Fruit fly (Drosophila melanogaster) whole organism, embryonic: Measurements from ENCODE around the gene HP1c.
A peak's percentile ranks its signal among the peaks of the same experiment; 100 is the strongest.

Experiments
- B-H1 ChIP-seq: fragments of 200-800 bp; sonication (Bioruptor generic); IDR thresholded peaks from 3 replicates; pipeline ENCODE4 v1.3.6; 2022; ENCODE audit warnings: missing biosample characterization, missing genetic modification characterization
- Bdp1 ChIP-seq: fragments of 200-800 bp; sonication (Bioruptor generic); optimal IDR thresholded peaks from 3 replicates; lab custom pipeline; 2016; ENCODE audit warnings: missing biosample characterization, missing genetic modification characterization
- CG11247 ChIP-seq: fragments of 200-800 bp; sonication (Bioruptor generic); IDR thresholded peaks from 2 replicates; pipeline ENCODE4 v1.3.6; 2022; ENCODE audit warnings: missing biosample characterization, missing genetic modification characterization
- CG12299 ChIP-seq: fragments of 200-800 bp; sonication (Bioruptor generic); optimal IDR thresholded peaks from 2 replicates; lab custom pipeline; 2018; ENCODE audit warnings: missing biosample characterization, mild to moderate bottlenecking, missing genetic modification characterization
- CG12391 ChIP-seq: fragments of 200-800 bp; sonication (Bioruptor generic); optimal IDR thresholded peaks from 3 replicates; lab custom pipeline; 2018; ENCODE audit warnings: missing biosample characterization, mild to moderate bottlenecking, missing genetic modification characterization, moderate library complexity
- CG13296 ChIP-seq: fragments of 200-800 bp; sonication (Bioruptor generic); optimal IDR thresholded peaks from 3 replicates; lab custom pipeline; 2018; ENCODE audit warnings: missing biosample characterization, mild to moderate bottlenecking, missing genetic modification characterization
- CG13775 ChIP-seq: fragments of 200-800 bp; sonication (Bioruptor generic); optimal IDR thresholded peaks from 3 replicates; lab custom pipeline; 2017; ENCODE audit warnings: missing biosample characterization, mild to moderate bottlenecking, missing genetic modification characterization
- CG14441 ChIP-seq: fragments of 200-800 bp; sonication (Bioruptor generic); IDR thresholded peaks from 2 replicates; pipeline ENCODE4 v1.3.6; 2022; ENCODE audit warnings: missing biosample characterization, missing genetic modification characterization
- CG15514 ChIP-seq: fragments of 200-800 bp; sonication (Bioruptor generic); optimal IDR thresholded peaks from 3 replicates; lab custom pipeline; 2017; ENCODE audit warnings: missing biosample characterization, missing genetic modification characterization, mild to moderate bottlenecking, moderate library complexity, missing genetic modification reagents
- CG17328 ChIP-seq: fragments of 200-800 bp; sonication (Bioruptor generic); IDR thresholded peaks from 2 replicates; pipeline ENCODE4 v1.3.6; 2022; ENCODE audit warnings: missing biosample characterization, missing genetic modification characterization
- CG17568 ChIP-seq: fragments of 200-800 bp; sonication (Bioruptor generic); optimal IDR thresholded peaks from 2 replicates; lab custom pipeline; 2018; ENCODE audit warnings: missing biosample characterization, mild to moderate bottlenecking, missing genetic modification characterization, moderate library complexity
- CG17802 ChIP-seq: fragments of 200-800 bp; sonication (Bioruptor generic); optimal IDR thresholded peaks from 2 replicates; lab custom pipeline; 2018; ENCODE audit warnings: missing biosample characterization, mild to moderate bottlenecking, missing genetic modification characterization, moderate library complexity
- CG18599 ChIP-seq: fragments of 200-800 bp; sonication (Bioruptor generic); optimal IDR thresholded peaks from 3 replicates; lab custom pipeline; 2017; ENCODE audit warnings: missing biosample characterization, missing genetic modification characterization, mild to moderate bottlenecking, moderate library complexity, missing genetic modification reagents
- CG2889 ChIP-seq: fragments of 200-800 bp; sonication (Bioruptor generic); IDR thresholded peaks from 3 replicates; pipeline ENCODE4 v1.3.6; 2022; ENCODE audit warnings: missing biosample characterization, missing genetic modification characterization
- CG34422 ChIP-seq: fragments of 200-800 bp; sonication (Bioruptor generic); IDR thresholded peaks from 3 replicates; pipeline ENCODE4 v1.3.6; 2022; ENCODE audit warnings: missing biosample characterization, missing genetic modification characterization
- CG4404 ChIP-seq: fragments of 200-800 bp; sonication (Bioruptor generic); IDR thresholded peaks from 2 replicates; pipeline ENCODE4 v1.3.6; 2022; ENCODE audit warnings: missing biosample characterization, missing genetic modification characterization
- CG6272 ChIP-seq: fragments of 200-800 bp; sonication (Bioruptor generic); IDR thresholded peaks from 2 replicates; pipeline ENCODE4 v1.3.6; 2022; ENCODE audit warnings: missing biosample characterization, missing genetic modification characterization
- CG8089 ChIP-seq: fragments of 200-800 bp; sonication (Bioruptor generic); optimal IDR thresholded peaks from 3 replicates; lab custom pipeline; 2016; ENCODE audit warnings: missing biosample characterization, missing genetic modification characterization
- CG8290 ChIP-seq, 3 experiments: fragments of 200-800 bp; sonication (Bioruptor generic); optimal IDR thresholded peaks; 2 replicates each; lab custom pipeline; 2016 to 2019; ENCODE audit warnings: missing biosample characterization in 3 of 3, missing genetic modification characterization in 3 of 3, mild to moderate bottlenecking in 2 of 3, moderate library complexity in 1 of 3
- CG8359 ChIP-seq: fragments of 200-800 bp; sonication (Bioruptor generic); optimal IDR thresholded peaks from 2 replicates; lab custom pipeline; 2017; ENCODE audit warnings: missing biosample characterization, mild to moderate bottlenecking, missing genetic modification characterization, borderline replicate concordance
- CG8944 ChIP-seq: fragments of 200-800 bp; sonication (Bioruptor generic); optimal IDR thresholded peaks from 3 replicates; lab custom pipeline; 2016; ENCODE audit warnings: missing biosample characterization, missing genetic modification characterization
- CG9797 ChIP-seq: fragments of 200-800 bp; sonication (Bioruptor generic); optimal IDR thresholded peaks from 3 replicates; lab custom pipeline; 2018; ENCODE audit warnings: missing biosample characterization, mild to moderate bottlenecking, missing genetic modification characterization
- CkIIα-i1 ChIP-seq: fragments of 200-800 bp; sonication (Bioruptor generic); IDR thresholded peaks from 2 replicates; pipeline ENCODE4 v1.3.6; 2022; ENCODE audit warnings: missing biosample characterization, missing genetic modification characterization
- CrebB ChIP-seq: fragments of 200-800 bp; sonication (Bioruptor generic); optimal IDR thresholded peaks from 3 replicates; lab custom pipeline; 2018; ENCODE audit warnings: missing biosample characterization, mild to moderate bottlenecking, missing genetic modification characterization
- Ets97D ChIP-seq: fragments of 200-800 bp; sonication (Bioruptor generic); optimal IDR thresholded peaks from 3 replicates; lab custom pipeline; 2016; ENCODE audit warnings: missing biosample characterization, missing genetic modification characterization
- H15 ChIP-seq: fragments of 200-800 bp; sonication (Bioruptor generic); IDR thresholded peaks from 3 replicates; pipeline ENCODE4 v1.3.6; 2022; ENCODE audit warnings: missing biosample characterization, missing genetic modification characterization
- HLH4C ChIP-seq: fragments of 200-800 bp; sonication (Bioruptor generic); IDR thresholded peaks from 3 replicates; pipeline ENCODE4 v1.3.6; 2022; ENCODE audit warnings: missing biosample characterization, missing genetic modification characterization; ENCODE audit not compliant: partially characterized antibody
- Hr39 ChIP-seq: fragments of >200 bp; optimal IDR thresholded peaks from 2 replicates; lab custom pipeline; 2017
- Poxn ChIP-seq: fragments of 200-800 bp; sonication (Bioruptor generic); IDR thresholded peaks from 2 replicates; pipeline ENCODE4 v1.3.6; 2022; ENCODE audit warnings: missing biosample characterization, missing genetic modification characterization
- Rfx ChIP-seq: fragments of 200-800 bp; sonication (Bioruptor generic); IDR thresholded peaks from 2 replicates; pipeline ENCODE4 v1.3.6; 2022; ENCODE audit warnings: missing biosample characterization, missing genetic modification characterization
- Rx ChIP-seq: fragments of 200-800 bp; sonication (Bioruptor generic); IDR thresholded peaks from 2 replicates; pipeline ENCODE4 v1.3.6; 2022; ENCODE audit warnings: missing biosample characterization, missing genetic modification characterization
- Sin3A ChIP-seq: fragments of >200 bp; optimal IDR thresholded peaks from 2 replicates; lab custom pipeline; 2018
- Xbp1 ChIP-seq: fragments of 200-800 bp; sonication (Bioruptor generic); optimal IDR thresholded peaks from 3 replicates; lab custom pipeline; 2016; ENCODE audit warnings: missing biosample characterization, mild to moderate bottlenecking, missing genetic modification characterization
- ato ChIP-seq: fragments of 200-800 bp; sonication (Bioruptor generic); IDR thresholded peaks from 2 replicates; pipeline ENCODE4 v1.3.6; 2022; ENCODE audit warnings: missing biosample characterization, missing genetic modification characterization; ENCODE audit not compliant: partially characterized antibody
- cad ChIP-seq: fragments of >200 bp; optimal IDR thresholded peaks from 2 replicates; lab custom pipeline; 2017; ENCODE audit warnings: missing biosample characterization, missing genetic modification characterization
- cato ChIP-seq: fragments of 200-800 bp; sonication (Bioruptor generic); optimal IDR thresholded peaks from 2 replicates; lab custom pipeline; 2016; ENCODE audit warnings: missing biosample characterization, missing genetic modification characterization, borderline replicate concordance
- corto ChIP-seq: fragments of 200-800 bp; sonication (Bioruptor generic); optimal IDR thresholded peaks from 2 replicates; lab custom pipeline; 2016; ENCODE audit warnings: missing biosample characterization, mild to moderate bottlenecking, missing genetic modification characterization, moderate library complexity
- dm ChIP-seq: fragments of 200-800 bp; sonication (Bioruptor generic); optimal IDR thresholded peaks from 3 replicates; lab custom pipeline; 2016; ENCODE audit warnings: missing biosample characterization, missing genetic modification characterization
- exex ChIP-seq: fragments of 200-800 bp; sonication (Bioruptor generic); optimal IDR thresholded peaks from 4 replicates; lab custom pipeline; 2018; ENCODE audit warnings: missing biosample characterization, mild to moderate bottlenecking, missing genetic modification characterization, moderate library complexity
- fd102C ChIP-seq: fragments of 200-800 bp; sonication (Bioruptor generic); optimal IDR thresholded peaks from 2 replicates; lab custom pipeline; 2018; ENCODE audit warnings: missing biosample characterization, mild to moderate bottlenecking, missing genetic modification characterization, moderate library complexity
- fd64A ChIP-seq: fragments of 200-800 bp; sonication (Bioruptor generic); optimal IDR thresholded peaks from 3 replicates; lab custom pipeline; 2018; ENCODE audit warnings: missing biosample characterization, mild to moderate bottlenecking, missing genetic modification characterization
- grn ChIP-seq: fragments of 200-800 bp; sonication (Bioruptor generic); optimal IDR thresholded peaks from 3 replicates; lab custom pipeline; 2017; ENCODE audit warnings: missing biosample characterization, missing genetic modification characterization
- gsb-n ChIP-seq: fragments of 200-800 bp; sonication (Bioruptor generic); optimal IDR thresholded peaks from 3 replicates; lab custom pipeline; 2018; ENCODE audit warnings: missing biosample characterization, mild to moderate bottlenecking, missing genetic modification characterization
- ham ChIP-seq: fragments of 200-800 bp; sonication (Bioruptor generic); IDR thresholded peaks from 2 replicates; pipeline ENCODE4 v1.3.6; 2022; ENCODE audit warnings: missing biosample characterization, missing genetic modification characterization
- onecut ChIP-seq: fragments of 200-800 bp; sonication (Bioruptor generic); IDR thresholded peaks from 2 replicates; pipeline ENCODE4 v1.3.6; 2022; ENCODE audit warnings: missing biosample characterization, missing genetic modification characterization
- pum ChIP-seq: fragments of 200-800 bp; sonication (Bioruptor generic); optimal IDR thresholded peaks from 2 replicates; lab custom pipeline; 2016; ENCODE audit warnings: missing biosample characterization, missing genetic modification characterization
- ro ChIP-seq: fragments of 200-800 bp; sonication (Bioruptor generic); IDR thresholded peaks from 2 replicates; pipeline ENCODE4 v1.3.6; 2022; ENCODE audit warnings: missing biosample characterization, missing genetic modification characterization
- sd ChIP-seq: fragments of 200-800 bp; sonication (Bioruptor generic); optimal IDR thresholded peaks from 3 replicates; lab custom pipeline; 2018; ENCODE audit warnings: missing biosample characterization, mild to moderate bottlenecking, missing genetic modification characterization, moderate library complexity
- sug ChIP-seq: fragments of 200-800 bp; optimal IDR thresholded peaks from 2 replicates; lab custom pipeline; 2019; ENCODE audit warnings: missing biosample characterization, mild to moderate bottlenecking, missing genetic modification characterization, moderate library complexity
- tap ChIP-seq: fragments of 200-800 bp; optimal IDR thresholded peaks from 3 replicates; lab custom pipeline; 2019; ENCODE audit warnings: missing biosample characterization, mild to moderate bottlenecking, missing genetic modification characterization, moderate library complexity
- toy ChIP-seq: fragments of 200-800 bp; sonication (Bioruptor generic); IDR thresholded peaks from 2 replicates; pipeline ENCODE4 v1.3.6; 2022; ENCODE audit warnings: missing biosample characterization, missing genetic modification characterization

HP1c gene

DNA sequence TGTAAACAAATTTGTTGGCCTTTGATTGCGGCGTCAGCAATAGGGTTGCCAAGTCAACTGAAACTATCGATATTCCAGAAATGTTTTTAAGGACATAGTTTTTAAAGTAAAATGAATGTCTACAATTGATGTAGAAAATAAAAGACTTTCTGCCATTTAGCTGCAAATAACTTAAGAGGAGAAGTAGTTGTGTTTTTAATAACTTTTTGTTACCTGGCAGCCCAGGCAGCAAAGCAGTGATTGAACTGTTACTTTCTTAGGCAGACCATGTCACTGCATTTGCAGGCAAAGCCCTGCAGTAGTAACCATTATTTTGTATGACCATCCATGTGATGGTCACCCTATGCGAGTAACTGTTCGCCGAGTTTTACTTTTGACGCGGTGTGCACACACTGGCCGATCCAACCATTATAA lies 5.1 kb downstream of the HP1c start, which contains the start of the genes rumi, CG7029 and Usp12-46 (continued):
- TF ChIP-seq Rx (GFP tag; lab: Robert Waterston, UW) (peak; percentile 80), CG8359 (GFP tag; lab: Kevin White, UChicago) (peak; percentile 32), Sin3A (peak; percentile 87), Bdp1 (GFP tag; lab: Kevin White, UChicago) (peak; percentile 82), corto (GFP tag; lab: Kevin White, UChicago) (no peak), Poxn (GFP tag; lab: Robert Waterston, UW) (peak; percentile 61; the same call in 1 of the 2 replicates), sug (peak; percentile 86), CG17568 (GFP tag; lab: Kevin White, UChicago) (no peak), HLH4C (GFP tag; lab: Robert Waterston, UW) (peak; percentile 78), ato (GFP tag; lab: Robert Waterston, UW) (peak; percentile 67), H15 (GFP tag; lab: Robert Waterston, UW) (peak; percentile 77), CG9797 (GFP tag; lab: Kevin White, UChicago) (peak; percentile 41), CkIIα-i1 (GFP tag; lab: Robert Waterston, UW) (no peak), tap (no peak), Hr39 (lab: Kevin White, UChicago) (no peak), CG34422 (GFP tag; lab: Robert Waterston, UW) (peak; percentile 90), B-H1 (GFP tag; lab: Robert Waterston, UW) (peak; percentile 72), cad (GFP tag; lab: Kevin White, UChicago) (no peak), gsb-n (tag; lab: Kevin White, UChicago) (no peak), CG4404 (peak; percentile 72), CG18599 (GFP tag; lab: Kevin White, UChicago) (peak; percentile 83), sd (tag; lab: Kevin White, UChicago) (no peak), exex (tag; lab: Kevin White, UChicago) (no peak), CG8290 (GFP tag; optimal IDR thresholded peaks at IDR 0.05; lab: Kevin White, UChicago) (peak; percentile 83), CG8290 (tag; optimal IDR thresholded peaks at IDR 0.05; lab: Kevin White, UChicago) (peak in 1 of 2 experiments; percentile 86), Ets97D (GFP tag; lab: Kevin White, UChicago) (peak; percentile 89), CG15514 (GFP tag; lab: Kevin White, UChicago) (peak; percentile 73), CG17328 (GFP tag; lab: Robert Waterston, UW) (peak; percentile 90), ham (GFP tag; lab: Robert Waterston, UW) (peak; percentile 69; the same call in 1 of the 2 replicates), dm (GFP tag; lab: Kevin White, UChicago) (peak; percentile 76), grn (GFP tag; lab: Kevin White, UChicago) (peak; percentile 34), fd102C (GFP tag; lab: Kevin White, UChicago) (peak; percentile 76), CrebB (peak; percentile 74), CG11247 (GFP tag; lab: Robert Waterston, UW) (peak; percentile 69), CG13296 (GFP tag; lab: Kevin White, UChicago) (peak; percentile 73), CG13775 (GFP tag; lab: Kevin White, UChicago) (peak; percentile 89), ro (GFP tag; lab: Robert Waterston, UW) (no peak), onecut (GFP tag; lab: Robert Waterston, UW) (peak; percentile 71), CG17802 (tag; lab: Kevin White, UChicago) (peak; percentile 61), CG14441 (peak; percentile 84), cato (peak; percentile 69), pum (GFP tag; lab: Kevin White, UChicago) (peak; percentile 89), Xbp1 (GFP tag; lab: Kevin White, UChicago) (peak; percentile 92), fd64A (GFP tag; lab: Kevin White, UChicago) (no peak), CG8089 (GFP tag; lab: Kevin White, UChicago) (peak; percentile 87), CG12299 (peak; percentile 79), CG8944 (peak; percentile 91), Rfx (GFP tag; lab: Robert Waterston, UW) (peak; percentile 89), CG6272 (peak; percentile 76), CG12391 (peak; percentile 92), CG2889 (peak; percentile 79), toy (GFP tag; lab: Robert Waterston, UW) (peak; percentile 63)
